Fruit fly (Drosophila melanogaster) S2 (cell line): Measurements from ENCODE around the gene mia.

ENCODE experiments used
- CG8478 ChIP-seq: fragments of >200 bp; optimal IDR thresholded peaks from 2 replicates; lab custom pipeline; 2018
- CTCF ChIP-seq, 2 experiments: fragments of >200 bp; optimal IDR thresholded peaks; 2 replicates each; lab custom pipeline; 2018

DNA sequence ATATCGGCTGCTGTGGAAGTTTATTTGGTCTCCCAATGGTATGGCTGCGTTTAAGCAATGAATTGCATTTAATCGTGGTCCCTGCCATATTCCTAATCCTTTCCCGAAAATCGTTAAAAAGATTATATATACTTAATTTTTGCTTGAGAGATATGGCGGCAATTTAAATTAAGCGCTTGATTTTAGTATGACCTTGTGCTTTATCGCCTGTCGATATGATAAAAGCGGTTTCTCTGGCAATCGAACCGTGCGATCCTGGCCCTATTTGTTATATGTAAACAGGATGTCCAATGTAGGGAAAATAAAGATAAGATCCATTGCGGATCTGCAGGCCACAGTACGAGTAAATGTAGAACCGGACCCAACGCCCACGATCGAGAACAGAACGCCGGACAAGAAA lies 3.9 kb upstream of the mia start, which contains the start of gene Snm1:
- TF ChIP-seq CG8478 (lab: Kevin White, UChicago) (no peak), CTCF (optimal IDR thresholded peaks at IDR 0.05; lab: Kevin White, UChicago) (no peak)
